Fruit fly (Drosophila melanogaster): ENCODE results near the gene CG15404.

- TF ChIP-seq Ets21C (GFP tag; optimal IDR thresholded peaks at IDR 0.05) = no peak
- TF ChIP-seq Hr39 (GFP tag; optimal IDR thresholded peaks at IDR 0.05) = no peak
- TF ChIP-seq fkh (GFP tag; optimal IDR thresholded peaks at IDR 0.05) = no peak
- no peak for TF ChIP-seq CG31627 (GFP tag; optimal IDR thresholded peaks at IDR 0.05)
- no peak for TF ChIP-seq CG9139 (GFP tag; optimal IDR thresholded peaks at IDR 0.05)
- no peak for TF ChIP-seq Sox15 (GFP tag; optimal IDR thresholded peaks at IDR 0.05)
- no peak for TF ChIP-seq Blimp-1 (GFP tag; optimal IDR thresholded peaks at IDR 0.05)
Observed at dm6 chr2L:3164257-3165021, 9.3 kb upstream of the CG15404 start.

All from whole organism, prepupa.